Worm (Caenorhabditis elegans): Measurements from ENCODE around the gene mrps-25.
A peak's percentile ranks its signal among the peaks of the same experiment; 100 is the strongest.

mrps-25 gene

ce11 chrIV:1012447-1012846 is 44.2 kb upstream of the mrps-25 start, which contains the start of gene rbm-39 (continued):
- TF ChIP-seq sptf-1 (tag; optimal IDR thresholded peaks at IDR 0.05) (no peak), pqm-1 (tag; optimal IDR thresholded peaks at IDR 0.05) (no peak), rnt-1 (tag; optimal IDR thresholded peaks at IDR 0.05) (peak; percentile 78), ama-1 (optimal IDR thresholded peaks at IDR 0.05) (peak; percentile 57), mef-2 (tag; optimal IDR thresholded peaks at IDR 0.05) (peak; percentile 49), nhr-85 (tag) (peak; percentile 92), sox-4 (tag; optimal IDR thresholded peaks at IDR 0.05) (peak; percentile 29), xbp-1 (tag; optimal IDR thresholded peaks at IDR 0.05) (peak; percentile 86), F16B12.6 (tag; optimal IDR thresholded peaks at IDR 0.05) (peak; percentile 75), nhr-20 (tag; optimal IDR thresholded peaks at IDR 0.05) (peak; percentile 83), aly-2 (tag; optimal IDR thresholded peaks at IDR 0.05) (no peak), nhr-19 (GFP tag; conservative IDR thresholded peaks at IDR 0.05) (peak; percentile 83), efl-3 (GFP tag; optimal IDR thresholded peaks at IDR 0.05) (no peak), C04F5.9 (tag; optimal IDR thresholded peaks at IDR 0.05) (peak; percentile 68), elt-3 (tag; optimal IDR thresholded peaks at IDR 0.05) (peak in 2 of 6 experiments; percentile 57 to 88), tbx-2 (tag; optimal IDR thresholded peaks at IDR 0.05) (peak; percentile 86), lin-39 (tag; optimal IDR thresholded peaks at IDR 0.05) (peak; percentile 34), zip-4 (GFP tag; optimal IDR thresholded peaks at IDR 0.05) (peak; percentile 72), sup-37 (GFP tag; optimal IDR thresholded peaks at IDR 0.05) (peak; percentile 54), unc-86 (tag; optimal IDR thresholded peaks at IDR 0.05) (peak; percentile 84), blmp-1 (tag; optimal IDR thresholded peaks at IDR 0.05) (peak; percentile 79), ets-5 (GFP tag; IDR thresholded peaks at IDR 0.05) (no peak), ztf-4 (tag; optimal IDR thresholded peaks at IDR 0.05) (peak; percentile 49), nhr-71 (tag; optimal IDR thresholded peaks at IDR 0.05) (peak; percentile 93), Y116A8C.19 (tag; optimal IDR thresholded peaks at IDR 0.05; ENCODE audit: borderline replicate concordance) (no peak), ceh-8 (GFP tag; optimal IDR thresholded peaks at IDR 0.05) (peak; percentile 79), unc-98 (GFP tag; IDR thresholded peaks at IDR 0.05) (no peak), nhr-12 (tag; optimal IDR thresholded peaks at IDR 0.05) (no peak), swsn-7 (tag; optimal IDR thresholded peaks at IDR 0.05) (peak; percentile 88), pag-3 (tag; optimal IDR thresholded peaks at IDR 0.05; ENCODE audit: borderline replicate concordance, insufficient read depth) (no peak), aha-1 (tag; optimal IDR thresholded peaks at IDR 0.05) (no peak), snpc-4 (tag; optimal IDR thresholded peaks at IDR 0.05) (peak; percentile 14), alr-1 (tag; optimal IDR thresholded peaks at IDR 0.05; ENCODE audit: borderline replicate concordance) (no peak), efl-1 (optimal IDR thresholded peaks at IDR 0.05) (peak; percentile 86 to 88), efl-1 (GFP tag; optimal IDR thresholded peaks at IDR 0.05 in 1 of 2) (peak; percentile 81 to 98), C16A3.4 (tag; optimal IDR thresholded peaks at IDR 0.05) (peak; percentile 91), lin-15B (tag; optimal IDR thresholded peaks at IDR 0.05) (peak; percentile 86), nhr-76 (tag; optimal IDR thresholded peaks at IDR 0.05) (no peak), fkh-8 (tag; optimal IDR thresholded peaks at IDR 0.05) (peak; percentile 94), vab-15 (tag; optimal IDR thresholded peaks at IDR 0.05) (peak; percentile 89), nhr-77 (tag; optimal IDR thresholded peaks at IDR 0.05) (peak; percentile 64), zag-1 (tag; optimal IDR thresholded peaks at IDR 0.05) (no peak)

- no peak for TF ChIP-seq unc-86 (tag; optimal IDR thresholded peaks at IDR 0.05)
- no peak for TF ChIP-seq nhr-11 (tag; optimal IDR thresholded peaks at IDR 0.05)
- no peak for TF ChIP-seq ceh-90 (tag; optimal IDR thresholded peaks at IDR 0.05)
- no peak for TF ChIP-seq zip-4 (GFP tag; optimal IDR thresholded peaks at IDR 0.05)
- no peak for TF ChIP-seq aha-1 (tag; optimal IDR thresholded peaks at IDR 0.05)
- no peak for TF ChIP-seq lin-14 (GFP tag; optimal IDR thresholded peaks at IDR 0.05)
- no peak for TF ChIP-seq lir-3 (tag; optimal IDR thresholded peaks at IDR 0.05; ENCODE audit: poor library complexity)
- TF ChIP-seq snu-23 (GFP tag; optimal IDR thresholded peaks at IDR 0.05) = no peak
- TF ChIP-seq elt-3 (tag; optimal IDR thresholded peaks at IDR 0.05) = no peak
- TF ChIP-seq irx-1 (tag; optimal IDR thresholded peaks at IDR 0.05) = no peak
- no peak for TF ChIP-seq swsn-7 (tag; optimal IDR thresholded peaks at IDR 0.05)
- no peak for TF ChIP-seq C34B4.2 (tag; optimal IDR thresholded peaks at IDR 0.05)
- no peak for TF ChIP-seq mef-2 (tag; optimal IDR thresholded peaks at IDR 0.05)
- no peak for TF ChIP-seq snpc-4 (tag; optimal IDR thresholded peaks at IDR 0.05)
- no peak for TF ChIP-seq efl-1 (optimal IDR thresholded peaks at IDR 0.05)
- TF ChIP-seq efl-1 (GFP tag; optimal IDR thresholded peaks at IDR 0.05 in 1 of 2) = peak in 1 of 2 experiments; percentile 74
- peak; percentile 61 for TF ChIP-seq nhr-85 (tag)
Observed at ce11 chrIV:1013233-1013798, 43.4 kb upstream of the mrps-25 start.
